Worm (Caenorhabditis elegans) whole organism, midembryonic: ENCODE measurements around the gene polg-1.

Source experiments
- flt-1 ChIP-seq: fragments of 200-800 bp; sonication (Bioruptor generic); IDR thresholded peaks from 2 replicates; pipeline ENCODE4 v1.3.6; 2022; ENCODE audit warnings: missing genetic modification characterization, missing compliant biosample characterization
- med-1 ChIP-seq: sonication (generic microtip); optimal IDR thresholded peaks from 2 replicates; lab custom pipeline; 2017; ENCODE audit warnings: missing genetic modification characterization, mild to moderate bottlenecking, missing compliant biosample characterization, antibody characterized with exemption, missing genetic modification reagents; ENCODE audit not compliant: insufficient read depth

ce11 chrII:12226192-12226591, 26.4 kb upstream of the polg-1 start:
- TF ChIP-seq flt-1 (GFP tag; lab: Robert Waterston, UW) (no peak), med-1 (GFP tag; lab: Kevin White, UChicago) (no peak)
